Fruit fly (Drosophila melanogaster): ENCODE results near the gene Fas1.

- TF ChIP-seq CG1620 (GFP tag; optimal IDR thresholded peaks at IDR 0.05) (no peak), cnc (optimal IDR thresholded peaks at IDR 0.05) (no peak), CG7101 (tag; optimal IDR thresholded peaks at IDR 0.05) (no peak), CG12768 (GFP tag; optimal IDR thresholded peaks at IDR 0.05) (no peak), CG7045 (GFP tag; optimal IDR thresholded peaks at IDR 0.05) (no peak), ovo (GFP tag; optimal IDR thresholded peaks at IDR 0.05) (no peak)
Measured at dm6 chr3R:16664144-16664825, 39.2 kb downstream of the Fas1 start.
